Fruit fly (Drosophila melanogaster) whole organism, wandering third instar larva: ENCODE measurements around the gene CG34355.
A peak's percentile ranks its signal among the peaks of the same experiment; 100 is the strongest.

ENCODE experiments used
- Abd-B ChIP-seq: fragments of >200 bp; optimal IDR thresholded peaks from 2 replicates; lab custom pipeline; 2017; ENCODE audit warnings: missing biosample characterization, missing genetic modification characterization
- CG32264 ChIP-seq: fragments of 200-800 bp; sonication (Bioruptor generic); optimal IDR thresholded peaks from 2 replicates; lab custom pipeline; 2016; ENCODE audit warnings: missing biosample characterization, missing genetic modification characterization
- CG9705 ChIP-seq: fragments of 200-800 bp; sonication (Bioruptor generic); optimal IDR thresholded peaks from 2 replicates; lab custom pipeline; 2018; ENCODE audit warnings: missing biosample characterization, mild to moderate bottlenecking, missing genetic modification characterization
- CrebA ChIP-seq: fragments of 200-800 bp; sonication (Bioruptor generic); optimal IDR thresholded peaks from 2 replicates; lab custom pipeline; 2016; ENCODE audit warnings: missing biosample characterization, mild to moderate bottlenecking, missing genetic modification characterization, borderline replicate concordance
- Dfd ChIP-seq: fragments of >200 bp; optimal IDR thresholded peaks from 2 replicates; lab custom pipeline; 2017; ENCODE audit warnings: missing biosample characterization, missing genetic modification characterization
- Dif ChIP-seq: fragments of 200-275, 200-300 bp; sonication (Bioruptor generic); optimal IDR thresholded peaks from 2 replicates; lab custom pipeline; 2018; ENCODE audit warnings: missing biosample characterization, missing genetic modification characterization; ENCODE audit not compliant: partially characterized antibody
- GATAd ChIP-seq: sonication (Bioruptor generic); optimal IDR thresholded peaks from 2 replicates; lab custom pipeline; 2016; ENCODE audit warnings: missing biosample characterization, missing genetic modification characterization
- HLH106 ChIP-seq: fragments of 200-800 bp; optimal IDR thresholded peaks from 3 replicates; lab custom pipeline; 2019; ENCODE audit warnings: missing biosample characterization, mild to moderate bottlenecking, missing genetic modification characterization, moderate library complexity
- Hnf4 ChIP-seq: fragments of 200-800 bp; sonication (Bioruptor generic); optimal IDR thresholded peaks from 2 replicates; lab custom pipeline; 2016; ENCODE audit warnings: missing biosample characterization, mild to moderate bottlenecking, missing genetic modification characterization
- Hr78 ChIP-seq: fragments of >200 bp; optimal IDR thresholded peaks from 2 replicates; lab custom pipeline; 2017; ENCODE audit warnings: missing biosample characterization, missing genetic modification characterization
- Hr83 ChIP-seq: fragments of 200-300 bp; sonication (Bioruptor generic); optimal IDR thresholded peaks from 2 replicates; lab custom pipeline; 2016; ENCODE audit warnings: missing biosample characterization, mild to moderate bottlenecking, missing genetic modification characterization, moderate library complexity; ENCODE audit not compliant: poor library complexity, severe bottlenecking
- Jra ChIP-seq: sonication (Bioruptor generic); optimal IDR thresholded peaks from 2 replicates; lab custom pipeline; 2016; ENCODE audit warnings: missing biosample characterization, missing genetic modification characterization
- Mio ChIP-seq: sonication (Bioruptor generic); optimal IDR thresholded peaks from 2 replicates; lab custom pipeline; 2016; ENCODE audit warnings: missing biosample characterization, missing genetic modification characterization
- Myc ChIP-seq: fragments of >200 bp; optimal IDR thresholded peaks from 2 replicates; lab custom pipeline; 2017
- N ChIP-seq: fragments of >200 bp; optimal IDR thresholded peaks from 2 replicates; lab custom pipeline; 2018; ENCODE audit warnings: missing biosample characterization, missing external identifiers, missing genetic modification characterization
- OdsH ChIP-seq: fragments of 200-800 bp; sonication (Bioruptor generic); optimal IDR thresholded peaks from 2 replicates; lab custom pipeline; 2016; ENCODE audit warnings: missing biosample characterization, mild to moderate bottlenecking, missing genetic modification characterization
- Rel ChIP-seq, 2 experiments: fragments of 200-800 bp; sonication (Bioruptor generic) in 1 of 2; optimal IDR thresholded peaks; 2 replicates in 1 of 2; 3 replicates in 1 of 2; lab custom pipeline; 2016 to 2019; ENCODE audit warnings: mild to moderate bottlenecking in 2 of 2, missing biosample characterization in 2 of 2, missing genetic modification characterization in 2 of 2, moderate library complexity in 1 of 2
- Sp1 ChIP-seq: fragments of 200-800 bp; sonication (Bioruptor generic); optimal IDR thresholded peaks from 3 replicates; lab custom pipeline; 2019; ENCODE audit warnings: missing biosample characterization, mild to moderate bottlenecking, missing genetic modification characterization, moderate library complexity
- Vsx2 ChIP-seq: fragments of 200-300, 225-300 bp; sonication (Bioruptor generic); optimal IDR thresholded peaks from 2 replicates; lab custom pipeline; 2018; ENCODE audit warnings: missing biosample characterization, missing genetic modification characterization; ENCODE audit not compliant: partially characterized antibody
- br ChIP-seq: fragments of 200-800 bp; sonication (Bioruptor generic); optimal IDR thresholded peaks from 2 replicates; lab custom pipeline; 2016; ENCODE audit warnings: missing biosample characterization, missing genetic modification characterization
- brk ChIP-seq: fragments of 200-800 bp; sonication (Bioruptor generic); optimal IDR thresholded peaks from 2 replicates; lab custom pipeline; 2016; ENCODE audit warnings: missing biosample characterization, mild to moderate bottlenecking, missing genetic modification characterization
- dl ChIP-seq, 2 experiments: fragments of 175-275, 200-275 bp in 1 of 2; fragments of 200-275 bp in 1 of 2; sonication (Bioruptor generic); optimal IDR thresholded peaks; lab custom pipeline; 2018; ENCODE audit warnings: mild to moderate bottlenecking in 2 of 2, missing biosample characterization in 2 of 2, missing genetic modification characterization in 2 of 2, moderate library complexity in 2 of 2; ENCODE audit not compliant: partially characterized antibody in 2 of 2, insufficient read depth in 1 of 2
- dmrt93B ChIP-seq: fragments of 200-800 bp; sonication (Bioruptor generic); optimal IDR thresholded peaks from 2 replicates; lab custom pipeline; 2018; ENCODE audit warnings: missing biosample characterization, mild to moderate bottlenecking, missing genetic modification characterization
- dsf ChIP-seq: sonication (Bioruptor generic); optimal IDR thresholded peaks from 2 replicates; lab custom pipeline; 2016; ENCODE audit warnings: missing biosample characterization, missing genetic modification characterization, borderline replicate concordance
- ey ChIP-seq: fragments of 200-800 bp; sonication (Bioruptor generic); optimal IDR thresholded peaks from 2 replicates; lab custom pipeline; 2016; ENCODE audit warnings: missing biosample characterization, missing genetic modification characterization
- foxo ChIP-seq, 2 experiments: fragments of 200-800 bp; sonication (Bioruptor generic); optimal IDR thresholded peaks; 2 replicates in 1 of 2; 3 replicates in 1 of 2; lab custom pipeline; 2016 to 2017; ENCODE audit warnings: missing biosample characterization in 2 of 2, missing genetic modification characterization in 2 of 2
- fru ChIP-seq: fragments of 200-800 bp; sonication (Bioruptor generic); optimal IDR thresholded peaks from 3 replicates; lab custom pipeline; 2016; ENCODE audit warnings: missing biosample characterization, mild to moderate bottlenecking, missing genetic modification characterization
- h ChIP-seq: fragments of 200-800 bp; sonication (Bioruptor generic); optimal IDR thresholded peaks from 3 replicates; lab custom pipeline; 2016; ENCODE audit warnings: missing biosample characterization, mild to moderate bottlenecking, missing genetic modification characterization
- jim ChIP-seq: fragments of 175-275, 200-325 bp; sonication (Bioruptor generic); optimal IDR thresholded peaks from 2 replicates; lab custom pipeline; 2016; ENCODE audit warnings: missing biosample characterization, mild to moderate bottlenecking, missing genetic modification characterization
- lola ChIP-seq: fragments of >200 bp; optimal IDR thresholded peaks from 2 replicates; lab custom pipeline; 2017; ENCODE audit warnings: missing biosample characterization, missing genetic modification characterization
- pan ChIP-seq: fragments of >200 bp; optimal IDR thresholded peaks from 2 replicates; lab custom pipeline; 2017
- psq ChIP-seq: fragments of 200-800 bp; sonication (Bioruptor generic); optimal IDR thresholded peaks from 3 replicates; lab custom pipeline; 2017; ENCODE audit warnings: missing biosample characterization, mild to moderate bottlenecking, missing genetic modification characterization, moderate library complexity
- rgr ChIP-seq: fragments of 200-800 bp; sonication (Bioruptor generic); optimal IDR thresholded peaks from 3 replicates; lab custom pipeline; 2016; ENCODE audit warnings: missing biosample characterization, mild to moderate bottlenecking, missing genetic modification characterization
- sage ChIP-seq: fragments of 200-800 bp; sonication (Bioruptor generic); optimal IDR thresholded peaks from 2 replicates; lab custom pipeline; 2016; ENCODE audit warnings: missing biosample characterization, mild to moderate bottlenecking, missing genetic modification characterization
- sv ChIP-seq: fragments of 200-800 bp; sonication (Bioruptor generic); optimal IDR thresholded peaks from 3 replicates; lab custom pipeline; 2016; ENCODE audit warnings: missing biosample characterization, missing genetic modification characterization
- tai ChIP-seq: sonication (Bioruptor generic); optimal IDR thresholded peaks from 2 replicates; lab custom pipeline; 2016; ENCODE audit warnings: missing biosample characterization, missing genetic modification characterization
- usp ChIP-seq: fragments of >200 bp; optimal IDR thresholded peaks from 2 replicates; lab custom pipeline; 2017; ENCODE audit warnings: missing biosample characterization, missing genetic modification characterization
- woc ChIP-seq: sonication (Bioruptor generic); optimal IDR thresholded peaks from 2 replicates; lab custom pipeline; 2016; ENCODE audit warnings: missing biosample characterization, mild to moderate bottlenecking, missing genetic modification characterization

Gene CG34355

DNA sequence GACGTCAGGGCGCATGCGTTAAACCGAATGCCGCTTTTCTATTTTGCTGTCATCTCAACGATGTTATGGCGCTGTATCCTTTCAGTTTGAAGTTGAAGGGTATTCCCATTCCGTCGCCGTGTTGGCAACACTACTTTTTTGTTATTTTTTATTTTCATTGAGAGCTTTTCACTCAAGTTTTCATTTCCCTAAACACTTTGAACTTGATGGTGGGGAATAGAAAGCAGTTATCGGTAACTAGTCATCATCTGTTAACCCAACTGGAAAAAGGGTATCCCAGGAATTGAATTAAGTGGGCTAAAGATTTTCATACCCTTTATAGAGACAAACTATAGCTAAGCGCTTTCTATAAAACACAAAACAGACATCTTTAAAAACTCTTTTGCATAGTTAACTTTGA lies 83.9 kb downstream of the CG34355 start:
- no peak for TF ChIP-seq Vsx2 (GFP tag; lab: Kevin White, UChicago)
- TF ChIP-seq Hnf4 (GFP tag; lab: Kevin White, UChicago) = no peak
- no peak for TF ChIP-seq usp
- no peak for TF ChIP-seq ey (GFP tag; lab: Kevin White, UChicago)
- TF ChIP-seq Dif (GFP tag; lab: Kevin White, UChicago) = no peak
- no peak for TF ChIP-seq dmrt93B (GFP tag; lab: Kevin White, UChicago)
- no peak for TF ChIP-seq sv (GFP tag; lab: Kevin White, UChicago)
- no peak for TF ChIP-seq rgr
- TF ChIP-seq Mio (GFP tag; lab: Kevin White, UChicago) = no peak
- TF ChIP-seq Rel (GFP tag; optimal IDR thresholded peaks at IDR 0.05; lab: Kevin White, UChicago) = no peak
- no peak for TF ChIP-seq Rel (tag; optimal IDR thresholded peaks at IDR 0.05; lab: Kevin White, UChicago)
- TF ChIP-seq foxo (GFP tag; optimal IDR thresholded peaks at IDR 0.05; lab: Kevin White, UChicago) = no peak
- no peak for TF ChIP-seq CG9705
- no peak for TF ChIP-seq OdsH (GFP tag; lab: Kevin White, UChicago)
- TF ChIP-seq Abd-B (GFP tag; lab: Kevin White, UChicago) = no peak

DNA sequence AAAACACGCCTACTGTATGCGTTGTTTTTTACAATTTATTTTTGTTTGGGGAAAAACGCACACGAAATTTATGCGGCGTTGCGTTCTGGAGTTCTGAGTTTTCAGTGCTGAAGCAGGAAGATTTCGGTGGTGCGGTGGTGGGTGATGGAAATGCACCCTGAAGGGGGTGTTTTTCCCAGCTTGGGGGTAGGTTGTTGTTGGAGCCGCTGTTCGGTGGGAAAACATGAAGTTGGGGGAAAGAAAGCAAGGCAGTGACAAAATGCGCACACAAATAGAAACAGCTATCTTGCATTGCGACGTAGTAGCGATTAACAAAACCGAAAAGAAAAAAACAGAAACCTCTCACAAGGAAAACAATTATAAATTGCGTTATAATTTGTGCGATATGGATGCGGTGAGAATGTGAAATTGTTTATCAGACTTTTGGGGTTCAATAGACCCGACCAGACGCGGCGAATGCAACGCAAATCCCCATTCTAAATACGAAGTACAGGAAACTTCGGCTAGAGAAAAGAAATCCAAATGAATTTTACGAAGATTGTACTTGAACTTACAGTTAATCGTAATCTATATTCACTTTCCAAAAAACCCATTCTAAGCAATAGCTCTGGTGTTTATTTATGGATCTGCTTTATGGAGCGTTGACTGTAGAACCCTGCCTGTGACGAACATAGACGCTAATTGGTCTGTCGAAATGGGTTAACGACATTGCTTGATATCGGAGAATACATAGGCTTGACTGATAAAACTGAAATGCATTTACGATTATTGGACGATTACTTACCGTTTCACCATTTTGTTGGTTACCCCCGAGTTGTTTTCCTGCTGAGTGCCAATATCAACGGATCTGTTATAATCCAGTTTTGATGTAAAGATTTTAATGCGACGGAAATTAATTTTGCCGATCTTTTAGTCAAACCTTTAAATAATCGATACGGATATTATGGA lies 84.9 kb downstream of the CG34355 start:
- TF ChIP-seq dmrt93B (GFP tag; lab: Kevin White, UChicago) = peak; percentile 33
- no peak for TF ChIP-seq Hr83 (GFP tag; lab: Kevin White, UChicago)
- TF ChIP-seq sv (GFP tag; lab: Kevin White, UChicago) = no peak
- TF ChIP-seq tai (GFP tag; lab: Kevin White, UChicago) = peak; percentile 86
- peak; percentile 78 for TF ChIP-seq Sp1 (GFP tag; lab: Kevin White, UChicago)
- TF ChIP-seq CG32264 (GFP tag; lab: Kevin White, UChicago) = peak; percentile 72
- no peak for TF ChIP-seq usp
- TF ChIP-seq br (GFP tag; lab: Kevin White, UChicago) = peak; percentile 86
- TF ChIP-seq h (GFP tag; lab: Kevin White, UChicago) = peak; percentile 89
- TF ChIP-seq Hnf4 (GFP tag; lab: Kevin White, UChicago) = peak; percentile 80
- TF ChIP-seq Jra (GFP tag; lab: Kevin White, UChicago) = peak; percentile 45
- TF ChIP-seq Dif (GFP tag; lab: Kevin White, UChicago) = no peak
- TF ChIP-seq Abd-B (GFP tag; lab: Kevin White, UChicago) = no peak
- TF ChIP-seq woc (GFP tag; lab: Kevin White, UChicago) = peak; percentile 62
- peak; percentile 88 for TF ChIP-seq HLH106
- TF ChIP-seq Vsx2 (GFP tag; lab: Kevin White, UChicago) = no peak
- TF ChIP-seq OdsH (GFP tag; lab: Kevin White, UChicago) = peak; percentile 84
- peak; percentile 10 for TF ChIP-seq sage (GFP tag; lab: Kevin White, UChicago)
- TF ChIP-seq Mio (GFP tag; lab: Kevin White, UChicago) = peak; percentile 3
- TF ChIP-seq Hr78 (GFP tag; lab: Kevin White, UChicago) = no peak
- no peak for TF ChIP-seq jim
- TF ChIP-seq ey (GFP tag; lab: Kevin White, UChicago) = peak; percentile 88
- no peak for TF ChIP-seq lola (GFP tag; lab: Kevin White, UChicago)
- no peak for TF ChIP-seq pan
- TF ChIP-seq Myc = no peak
- no peak for TF ChIP-seq N (GFP tag; lab: Kevin White, UChicago)
- TF ChIP-seq CrebA (GFP tag; lab: Kevin White, UChicago) = no peak
- peak; percentile 38 to 92 for TF ChIP-seq foxo (GFP tag; optimal IDR thresholded peaks at IDR 0.05; lab: Kevin White, UChicago)
- peak; percentile 78 for TF ChIP-seq Rel (GFP tag; optimal IDR thresholded peaks at IDR 0.05; lab: Kevin White, UChicago)
- TF ChIP-seq Rel (tag; optimal IDR thresholded peaks at IDR 0.05; lab: Kevin White, UChicago) = peak; percentile 92
- peak; percentile 18 for TF ChIP-seq GATAd (GFP tag; lab: Kevin White, UChicago)
- peak; percentile 89 for TF ChIP-seq rgr
- peak; percentile 87 for TF ChIP-seq fru (GFP tag; lab: Kevin White, UChicago)
- TF ChIP-seq Dfd = no peak
- TF ChIP-seq CG9705 = peak; percentile 60
- peak; percentile 69 for TF ChIP-seq psq (GFP tag; lab: Kevin White, UChicago)
- peak; percentile 75 for TF ChIP-seq brk
- no peak for TF ChIP-seq dsf (GFP tag; lab: Kevin White, UChicago)
- no peak for TF ChIP-seq dl (GFP tag; optimal IDR thresholded peaks at IDR 0.05; lab: Kevin White, UChicago; ENCODE audit: insufficient read depth in 1 of 2, partially characterized antibody in 2 of 2)
